Fruit fly (Drosophila melanogaster) whole organism, wandering third instar larva: ENCODE results near the gene CG18530.

Experiments used
- Abd-B ChIP-seq: fragments of >200 bp; optimal IDR thresholded peaks from 2 replicates; lab custom pipeline; 2017; ENCODE audit warnings: missing biosample characterization, missing genetic modification characterization
- GATAd ChIP-seq: sonication (Bioruptor generic); optimal IDR thresholded peaks from 2 replicates; lab custom pipeline; 2016; ENCODE audit warnings: missing biosample characterization, missing genetic modification characterization
- Hnf4 ChIP-seq: fragments of 200-800 bp; sonication (Bioruptor generic); optimal IDR thresholded peaks from 2 replicates; lab custom pipeline; 2016; ENCODE audit warnings: missing biosample characterization, mild to moderate bottlenecking, missing genetic modification characterization
- Hr78 ChIP-seq: fragments of >200 bp; optimal IDR thresholded peaks from 2 replicates; lab custom pipeline; 2017; ENCODE audit warnings: missing biosample characterization, missing genetic modification characterization
- OdsH ChIP-seq: fragments of 200-800 bp; sonication (Bioruptor generic); optimal IDR thresholded peaks from 2 replicates; lab custom pipeline; 2016; ENCODE audit warnings: missing biosample characterization, mild to moderate bottlenecking, missing genetic modification characterization
- Vsx2 ChIP-seq: fragments of 200-300, 225-300 bp; sonication (Bioruptor generic); optimal IDR thresholded peaks from 2 replicates; lab custom pipeline; 2018; ENCODE audit warnings: missing biosample characterization, missing genetic modification characterization; ENCODE audit not compliant: partially characterized antibody
- br ChIP-seq: fragments of 200-800 bp; sonication (Bioruptor generic); optimal IDR thresholded peaks from 2 replicates; lab custom pipeline; 2016; ENCODE audit warnings: missing biosample characterization, missing genetic modification characterization
- dmrt93B ChIP-seq: fragments of 200-800 bp; sonication (Bioruptor generic); optimal IDR thresholded peaks from 2 replicates; lab custom pipeline; 2018; ENCODE audit warnings: missing biosample characterization, mild to moderate bottlenecking, missing genetic modification characterization
- foxo ChIP-seq, 2 experiments: fragments of 200-800 bp; sonication (Bioruptor generic); optimal IDR thresholded peaks; 2 replicates in 1 of 2; 3 replicates in 1 of 2; lab custom pipeline; 2016 to 2017; ENCODE audit warnings: missing biosample characterization in 2 of 2, missing genetic modification characterization in 2 of 2
- h ChIP-seq: fragments of 200-800 bp; sonication (Bioruptor generic); optimal IDR thresholded peaks from 3 replicates; lab custom pipeline; 2016; ENCODE audit warnings: missing biosample characterization, mild to moderate bottlenecking, missing genetic modification characterization
- lola ChIP-seq: fragments of >200 bp; optimal IDR thresholded peaks from 2 replicates; lab custom pipeline; 2017; ENCODE audit warnings: missing biosample characterization, missing genetic modification characterization

dm6 chr3R:12626674-12627382, 6.3 kb upstream of the CG18530 start:
- no peak for TF ChIP-seq foxo (GFP tag; optimal IDR thresholded peaks at IDR 0.05; lab: Kevin White, UChicago)
- no peak for TF ChIP-seq OdsH
- TF ChIP-seq GATAd = no peak
- TF ChIP-seq Vsx2 (GFP tag; lab: Kevin White, UChicago) = no peak
- TF ChIP-seq h = no peak
- no peak for TF ChIP-seq lola (GFP tag; lab: Kevin White, UChicago)
- TF ChIP-seq br (GFP tag; lab: Kevin White, UChicago) = no peak
- no peak for TF ChIP-seq Hnf4 (GFP tag; lab: Kevin White, UChicago)
- TF ChIP-seq dmrt93B (GFP tag; lab: Kevin White, UChicago) = no peak
- TF ChIP-seq Abd-B (GFP tag; lab: Kevin White, UChicago) = no peak
- no peak for TF ChIP-seq Hr78 (GFP tag; lab: Kevin White, UChicago)
